Worm (Caenorhabditis elegans) whole organism, early embryonic: ENCODE measurements around the gene nhx-4.

ENCODE experiments used
- B0310.2 ChIP-seq: sonication (generic microtip); optimal IDR thresholded peaks from 2 replicates; lab custom pipeline; 2016; ENCODE audit warnings: mild to moderate bottlenecking, missing genetic modification characterization, missing compliant biosample characterization
- F13C5.2 ChIP-seq: sonication (generic microtip); optimal IDR thresholded peaks from 2 replicates; lab custom pipeline; 2017; ENCODE audit warnings: mild to moderate bottlenecking, missing genetic modification characterization, inconsistent platforms, missing compliant biosample characterization
- aly-1 ChIP-seq: sonication (generic microtip); optimal IDR thresholded peaks from 2 replicates; lab custom pipeline; 2016; ENCODE audit warnings: missing genetic modification characterization, missing compliant biosample characterization
- ama-1 ChIP-seq: fragments of 150-350 bp; optimal IDR thresholded peaks from 2 replicates; lab custom pipeline; 2014
- ceh-13 ChIP-seq: fragments of 200-800 bp; sonication (Bioruptor generic); optimal IDR thresholded peaks from 2 replicates; lab custom pipeline; 2018; ENCODE audit warnings: mild to moderate bottlenecking, missing genetic modification characterization, missing compliant biosample characterization
- ceh-36 ChIP-seq: sonication (generic microtip); optimal IDR thresholded peaks from 2 replicates; lab custom pipeline; 2016; ENCODE audit warnings: missing genetic modification characterization, inconsistent platforms, missing compliant biosample characterization
- ets-7 ChIP-seq: sonication (generic microtip); optimal IDR thresholded peaks from 2 replicates; lab custom pipeline; 2016; ENCODE audit warnings: missing genotype, missing genetic modification characterization, missing compliant biosample characterization
- flt-1 ChIP-seq: fragments of 200-800 bp; sonication (Bioruptor generic); IDR thresholded peaks from 2 replicates; pipeline ENCODE4 v1.3.6; 2022; ENCODE audit warnings: missing genetic modification characterization, missing compliant biosample characterization
- hmbx-1 ChIP-seq: sonication (generic microtip); optimal IDR thresholded peaks from 2 replicates; lab custom pipeline; 2016; ENCODE audit warnings: mild to moderate bottlenecking, missing genetic modification characterization, missing compliant biosample characterization
- hmg-4 ChIP-seq: fragments of 200-800 bp; sonication (Bioruptor generic); optimal IDR thresholded peaks from 2 replicates; lab custom pipeline; 2018; ENCODE audit warnings: mild to moderate bottlenecking, missing genetic modification characterization, missing compliant biosample characterization
- hnd-1 ChIP-seq: sonication (generic microtip); optimal IDR thresholded peaks from 2 replicates; lab custom pipeline; 2016; ENCODE audit warnings: missing genetic modification characterization, missing compliant biosample characterization
- pes-1 ChIP-seq: fragments of 200-800 bp; sonication (Bioruptor generic); IDR thresholded peaks from 2 replicates; pipeline ENCODE4 v1.3.6; 2022; ENCODE audit warnings: missing genetic modification reagents, missing genetic modification characterization, missing compliant biosample characterization
- scrt-1 ChIP-seq: fragments of 200-800 bp; sonication (Bioruptor generic); IDR thresholded peaks from 2 replicates; pipeline ENCODE4 v1.3.6; 2022; ENCODE audit warnings: missing genetic modification characterization, missing compliant biosample characterization
- sea-1 ChIP-seq: fragments of 200-800 bp; sonication (Bioruptor generic); conservative IDR thresholded peaks from 2 replicates; pipeline ENCODE4 v1.3.6; 2022; ENCODE audit warnings: missing genetic modification characterization, missing compliant biosample characterization
- tbx-11 ChIP-seq: fragments of 200-800 bp; sonication (Bioruptor generic); IDR thresholded peaks from 2 replicates; pipeline ENCODE4 v1.3.6; 2022; ENCODE audit warnings: missing genetic modification characterization, missing compliant biosample characterization
- tbx-37 ChIP-seq: fragments of 200-800 bp; sonication (Bioruptor generic); conservative IDR thresholded peaks from 2 replicates; pipeline ENCODE4 v1.3.6; 2022; ENCODE audit warnings: missing genetic modification reagents, missing genetic modification characterization, missing compliant biosample characterization
- tra-4 ChIP-seq: sonication (generic microtip); optimal IDR thresholded peaks from 2 replicates; lab custom pipeline; 2017; ENCODE audit warnings: missing genetic modification characterization, missing compliant biosample characterization

The nhx-4 gene

ce11 chrX:6902958-6903357 is 11.1 kb upstream of the nhx-4 start:
- TF ChIP-seq F13C5.2: peak; percentile 61
- TF ChIP-seq flt-1 (GFP tag; lab: Robert Waterston, UW): peak; percentile 71
- TF ChIP-seq sea-1 (GFP tag; lab: Robert Waterston, UW): peak; percentile 76; the same call in 1 of the 2 replicates
- peak; percentile 49 for TF ChIP-seq ceh-36 (tag; lab: Kevin White, UChicago)
- peak; percentile 80 for TF ChIP-seq tbx-37 (GFP tag; lab: Robert Waterston, UW)
- peak; percentile 5 for TF ChIP-seq ets-7 (tag; lab: Kevin White, UChicago)
- TF ChIP-seq hmbx-1 (tag; lab: Kevin White, UChicago): no peak
- peak; percentile 76 for TF ChIP-seq hmg-4
- TF ChIP-seq B0310.2 (tag; lab: Kevin White, UChicago): no peak
- peak; percentile 76 for TF ChIP-seq aly-1 (tag; lab: Kevin White, UChicago)
- TF ChIP-seq pes-1: peak; percentile 86
- peak; percentile 67 for TF ChIP-seq hnd-1 (tag; lab: Kevin White, UChicago)
- no peak for TF ChIP-seq tra-4 (tag; lab: Kevin White, UChicago)
- TF ChIP-seq scrt-1 (GFP tag; lab: Robert Waterston, UW): peak; percentile 84; the same call in 1 of the 2 replicates
- TF ChIP-seq tbx-11 (GFP tag; lab: Robert Waterston, UW): peak; percentile 83
- no peak for TF ChIP-seq ama-1 (lab: Kevin White, UChicago)
- peak; percentile 54 for TF ChIP-seq ceh-13 (GFP tag; lab: Kevin White, UChicago)

ce11 chrX:6904064-6904771 is 9.9 kb upstream of the nhx-4 start, which contains the start of gene sid-5:
sid-5 (plus strand) TSS chrX:6904721.
- TF ChIP-seq B0310.2 (tag; lab: Kevin White, UChicago): no peak
- no peak for TF ChIP-seq ets-7 (tag; lab: Kevin White, UChicago)
- TF ChIP-seq tbx-37 (GFP tag; lab: Robert Waterston, UW): no peak
- no peak for TF ChIP-seq aly-1 (tag; lab: Kevin White, UChicago)
- no peak for TF ChIP-seq ceh-36 (tag; lab: Kevin White, UChicago)
- no peak for TF ChIP-seq hmg-4
- TF ChIP-seq sea-1 (GFP tag; lab: Robert Waterston, UW): no peak
- TF ChIP-seq flt-1 (GFP tag; lab: Robert Waterston, UW): no peak

DNA sequence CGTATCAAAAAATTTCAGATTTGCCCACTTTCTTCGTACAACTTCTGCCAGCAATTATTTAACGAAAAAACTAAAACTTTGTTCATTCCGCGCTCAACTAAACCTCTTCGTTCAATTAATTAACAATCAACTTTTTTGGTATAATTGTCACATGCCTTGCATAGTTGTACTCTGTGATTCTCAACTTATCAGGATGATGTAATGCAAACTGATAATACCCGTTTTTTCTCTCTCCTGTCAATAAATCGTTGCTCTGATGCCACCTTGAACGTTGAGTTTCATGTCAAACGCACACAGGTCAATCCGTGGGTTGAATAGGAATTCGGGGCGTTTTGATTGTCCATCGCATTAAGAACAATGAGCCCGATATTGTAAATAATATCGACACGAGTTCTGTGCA is 8.5 kb upstream of the nhx-4 start:
- TF ChIP-seq hmg-4 (no peak), aly-1 (tag; lab: Kevin White, UChicago) (no peak), ama-1 (lab: Kevin White, UChicago) (no peak), hmbx-1 (tag; lab: Kevin White, UChicago) (no peak), tbx-11 (GFP tag; lab: Robert Waterston, UW) (no peak), tra-4 (tag; lab: Kevin White, UChicago) (no peak), hnd-1 (tag; lab: Kevin White, UChicago) (no peak), flt-1 (GFP tag; lab: Robert Waterston, UW) (no peak), F13C5.2 (no peak), ceh-13 (GFP tag; lab: Kevin White, UChicago) (no peak), pes-1 (no peak), B0310.2 (tag; lab: Kevin White, UChicago) (no peak), tbx-37 (GFP tag; lab: Robert Waterston, UW) (no peak), ets-7 (tag; lab: Kevin White, UChicago) (no peak), sea-1 (GFP tag; lab: Robert Waterston, UW) (no peak), ceh-36 (tag; lab: Kevin White, UChicago) (no peak), scrt-1 (GFP tag; lab: Robert Waterston, UW) (no peak)

ce11 chrX:6915279-6915678 is 1.2 kb downstream of the nhx-4 start:
- TF ChIP-seq B0310.2 (tag; lab: Kevin White, UChicago) (no peak), sea-1 (GFP tag; lab: Robert Waterston, UW) (no peak), pes-1 (no peak), aly-1 (tag; lab: Kevin White, UChicago) (no peak), flt-1 (GFP tag; lab: Robert Waterston, UW) (no peak), ceh-13 (GFP tag; lab: Kevin White, UChicago) (no peak), hnd-1 (tag; lab: Kevin White, UChicago) (no peak), ama-1 (lab: Kevin White, UChicago) (no peak), F13C5.2 (no peak), ceh-36 (tag; lab: Kevin White, UChicago) (no peak)

- TF ChIP-seq hmg-4: no peak
- TF ChIP-seq aly-1 (tag; lab: Kevin White, UChicago): no peak
Measured at ce11 chrX:6916150-6916549, 2.1 kb downstream of the nhx-4 start.

DNA sequence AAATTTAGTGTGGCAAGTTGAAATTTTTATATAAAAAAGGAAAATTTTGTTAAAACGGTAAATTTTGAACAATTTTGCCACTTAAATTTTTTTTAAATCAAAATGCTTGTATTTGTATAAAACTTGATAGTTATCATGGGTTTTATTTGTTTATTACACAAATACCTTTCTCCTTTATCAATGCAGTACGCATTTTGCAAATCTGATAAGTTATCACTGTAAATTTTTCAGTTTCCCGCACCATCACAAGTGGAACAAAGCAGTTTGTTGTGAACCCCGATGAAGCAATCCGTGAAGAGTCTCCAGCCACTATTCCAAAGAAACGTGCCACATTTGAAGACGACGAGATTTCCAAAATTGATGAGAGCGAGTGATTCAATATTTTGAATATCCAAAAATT is 6.0 kb downstream of the nhx-4 start:
- TF ChIP-seq pes-1 (no peak), sea-1 (GFP tag; lab: Robert Waterston, UW) (no peak)

DNA sequence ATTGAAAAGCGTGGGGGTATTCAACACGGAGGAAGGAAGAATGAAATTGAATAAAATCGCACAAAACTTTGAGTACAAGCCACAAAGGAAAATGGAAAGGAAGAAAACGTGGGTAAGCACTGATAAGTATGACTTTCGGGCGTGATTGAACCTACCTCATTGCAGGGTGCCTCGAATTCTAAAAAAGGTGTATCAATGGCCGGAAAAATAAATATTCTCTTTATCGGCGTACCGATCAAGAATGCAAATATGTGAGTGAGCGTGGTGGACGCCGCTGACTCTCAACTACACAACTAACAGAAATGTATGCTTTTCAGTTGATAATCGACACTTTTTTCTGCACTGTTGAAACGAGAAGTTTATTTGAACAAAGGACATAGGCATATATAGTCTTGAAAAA is 10.4 kb downstream of the nhx-4 start, which contains the start of gene otpl-3:
otpl-3 (minus strand) TSS at position 304 of the 400 bp plus-strand sequence.
- TF ChIP-seq F13C5.2 (no peak), ceh-36 (tag; lab: Kevin White, UChicago) (no peak), ets-7 (tag; lab: Kevin White, UChicago) (no peak)

ce11 chrX:6926952-6927351 is 12.9 kb downstream of the nhx-4 start:
- TF ChIP-seq F13C5.2: no peak
- TF ChIP-seq hmg-4: no peak
